Worm (Caenorhabditis elegans): Measurements from ENCODE around the gene drd-5.

- TF ChIP-seq snpc-4 (tag; optimal IDR thresholded peaks at IDR 0.05) (no peak), fos-1 (tag; optimal IDR thresholded peaks at IDR 0.05) (no peak), R02D3.7 (tag; optimal IDR thresholded peaks at IDR 0.05) (no peak), nhr-76 (tag; optimal IDR thresholded peaks at IDR 0.05) (no peak), elt-1 (tag; optimal IDR thresholded peaks at IDR 0.05) (no peak), elt-3 (tag; optimal IDR thresholded peaks at IDR 0.05) (no peak), zag-1 (tag; optimal IDR thresholded peaks at IDR 0.05) (no peak), nhr-12 (tag; optimal IDR thresholded peaks at IDR 0.05) (no peak), skn-1 (tag; optimal IDR thresholded peaks at IDR 0.05) (no peak), ceh-9 (tag; optimal IDR thresholded peaks at IDR 0.05) (no peak), ztf-11 (tag; optimal IDR thresholded peaks at IDR 0.05) (no peak)
Observed at ce11 chrX:8310747-8311146, 35.4 kb downstream of the drd-5 start.
